Worm (Caenorhabditis elegans): Measurements from ENCODE around the gene algn-9.

- TF ChIP-seq egl-27 (tag; optimal IDR thresholded peaks at IDR 0.05): no peak
- TF ChIP-seq elt-3 (tag; optimal IDR thresholded peaks at IDR 0.05): no peak
- no peak for TF ChIP-seq nhr-76 (tag; optimal IDR thresholded peaks at IDR 0.05)
- TF ChIP-seq lin-39 (tag; optimal IDR thresholded peaks at IDR 0.05): no peak
- TF ChIP-seq mdl-1 (tag; optimal IDR thresholded peaks at IDR 0.05): no peak
- no peak for TF ChIP-seq zag-1 (tag; optimal IDR thresholded peaks at IDR 0.05)
- no peak for TF ChIP-seq nhr-28 (tag; optimal IDR thresholded peaks at IDR 0.05)
- TF ChIP-seq snpc-4 (tag; optimal IDR thresholded peaks at IDR 0.05): no peak
- TF ChIP-seq skn-1 (tag; optimal IDR thresholded peaks at IDR 0.05): no peak
- TF ChIP-seq unc-62 (GFP tag; optimal IDR thresholded peaks at IDR 0.05): no peak
- no peak for TF ChIP-seq nhr-12 (tag; optimal IDR thresholded peaks at IDR 0.05)
- no peak for TF ChIP-seq pqm-1 (tag; optimal IDR thresholded peaks at IDR 0.05)
- TF ChIP-seq fkh-10 (GFP tag; optimal IDR thresholded peaks at IDR 0.05): no peak
Observed at ce11 chrII:10598039-10598438, 13.9 kb downstream of the algn-9 start, which contains the start of gene C14A4.8.

All from whole organism, L1 larva.